Worm (Caenorhabditis elegans) whole organism, L4 larva: ENCODE results near the gene T19C4.24.

ENCODE experiments used
- attf-4 ChIP-seq: sonication (generic microtip); optimal IDR thresholded peaks from 3 replicates; lab custom pipeline; 2017; ENCODE audit warnings: missing biosample characterization, missing genetic modification characterization
- daf-12 ChIP-seq: fragments of 150-350 bp; optimal IDR thresholded peaks from 2 replicates; lab custom pipeline; 2014; ENCODE audit warnings: missing biosample characterization, missing genetic modification reagents, missing genetic modification characterization
- madf-9 ChIP-seq: fragments of 200-800 bp; sonication (Bioruptor generic); conservative IDR thresholded peaks from 2 replicates; pipeline ENCODE4 v1.3.6; 2022; ENCODE audit warnings: missing genetic modification reagents, missing genetic modification characterization, missing compliant biosample characterization
- mdl-1 ChIP-seq, 2 experiments: fragments of 150-350 bp in 1 of 2; sonication (generic microtip) in 1 of 2; optimal IDR thresholded peaks; 2 replicates each; lab custom pipeline; 2014 to 2017; ENCODE audit warnings: missing biosample characterization in 2 of 2, missing genetic modification characterization in 2 of 2
- mep-1 ChIP-seq: fragments of 150-350 bp; sonication (generic microtip); optimal IDR thresholded peaks from 3 replicates; lab custom pipeline; 2014; ENCODE audit warnings: missing biosample characterization, missing genetic modification characterization
- nhr-11 ChIP-seq: fragments of 150-350 bp; optimal IDR thresholded peaks from 2 replicates; lab custom pipeline; 2014; ENCODE audit warnings: missing biosample characterization, missing genetic modification characterization
- nhr-237 ChIP-seq: sonication (generic microtip); optimal IDR thresholded peaks from 2 replicates; lab custom pipeline; 2017; ENCODE audit warnings: missing biosample characterization, missing genetic modification characterization
- nhr-48 ChIP-seq: sonication (generic microtip); optimal IDR thresholded peaks from 2 replicates; lab custom pipeline; 2016; ENCODE audit warnings: mild to moderate bottlenecking, missing genetic modification characterization, missing compliant biosample characterization
- nhr-76 ChIP-seq: fragments of 150-350 bp; optimal IDR thresholded peaks from 2 replicates; lab custom pipeline; 2014; ENCODE audit warnings: missing biosample characterization, missing genetic modification characterization
- nhr-77 ChIP-seq: fragments of 150-350 bp; optimal IDR thresholded peaks from 2 replicates; lab custom pipeline; 2014; ENCODE audit warnings: missing biosample characterization, missing genetic modification characterization
- sdz-12 ChIP-seq: fragments of 200-800 bp; sonication (Bioruptor generic); optimal IDR thresholded peaks from 2 replicates; lab custom pipeline; 2018; ENCODE audit warnings: mild to moderate bottlenecking, missing genetic modification characterization, missing compliant biosample characterization
- snpc-4 ChIP-seq: fragments of 150-350 bp; optimal IDR thresholded peaks from 2 replicates; lab custom pipeline; 2014; ENCODE audit warnings: missing biosample characterization, missing genetic modification characterization
- ztf-11 ChIP-seq: fragments of 150-350 bp; optimal IDR thresholded peaks from 2 replicates; lab custom pipeline; 2014; ENCODE audit warnings: missing biosample characterization, missing genetic modification characterization

DNA sequence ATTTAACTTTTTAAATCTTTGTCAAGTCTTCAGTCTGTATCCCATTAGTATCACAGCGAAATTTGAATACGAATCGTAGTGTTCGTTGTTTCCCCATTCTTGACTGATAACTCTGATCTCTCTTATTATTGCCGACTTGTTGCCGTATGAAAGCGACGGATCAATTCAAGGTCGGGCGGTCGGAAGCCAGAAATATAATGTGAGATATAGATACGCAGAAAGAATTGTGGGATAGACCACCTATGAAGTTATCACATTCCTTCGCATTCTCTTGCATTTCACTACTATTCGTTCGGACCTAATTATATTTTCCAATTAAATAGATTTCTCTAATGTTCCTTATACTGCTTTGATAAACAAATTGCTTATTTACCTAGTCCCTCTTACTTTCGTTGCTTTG lies 2.2 kb upstream of the T19C4.24 start:
- TF ChIP-seq attf-4 (no peak), nhr-77 (tag; lab: Kevin White, UChicago) (no peak), daf-12 (no peak), nhr-237 (tag; lab: Kevin White, UChicago) (no peak), nhr-11 (tag; lab: Kevin White, UChicago) (no peak), snpc-4 (tag; lab: Kevin White, UChicago) (no peak), mep-1 (tag; lab: Kevin White, UChicago) (no peak), nhr-76 (tag; lab: Kevin White, UChicago) (no peak), sdz-12 (no peak), madf-9 (GFP tag; lab: Robert Waterston, UW) (no peak), mdl-1 (tag; optimal IDR thresholded peaks at IDR 0.05; lab: Kevin White, UChicago) (no peak), ztf-11 (tag; lab: Kevin White, UChicago) (no peak), nhr-48 (tag; lab: Kevin White, UChicago) (no peak)
